Fruit fly (Drosophila melanogaster) S2 (cell line): ENCODE data around the gene CG34125.

Experiments
- CG8478 ChIP-seq: fragments of >200 bp; optimal IDR thresholded peaks from 2 replicates; lab custom pipeline; 2018
- CTCF ChIP-seq, 2 experiments: fragments of >200 bp; optimal IDR thresholded peaks; 2 replicates each; lab custom pipeline; 2018

CG34125 gene

DNA sequence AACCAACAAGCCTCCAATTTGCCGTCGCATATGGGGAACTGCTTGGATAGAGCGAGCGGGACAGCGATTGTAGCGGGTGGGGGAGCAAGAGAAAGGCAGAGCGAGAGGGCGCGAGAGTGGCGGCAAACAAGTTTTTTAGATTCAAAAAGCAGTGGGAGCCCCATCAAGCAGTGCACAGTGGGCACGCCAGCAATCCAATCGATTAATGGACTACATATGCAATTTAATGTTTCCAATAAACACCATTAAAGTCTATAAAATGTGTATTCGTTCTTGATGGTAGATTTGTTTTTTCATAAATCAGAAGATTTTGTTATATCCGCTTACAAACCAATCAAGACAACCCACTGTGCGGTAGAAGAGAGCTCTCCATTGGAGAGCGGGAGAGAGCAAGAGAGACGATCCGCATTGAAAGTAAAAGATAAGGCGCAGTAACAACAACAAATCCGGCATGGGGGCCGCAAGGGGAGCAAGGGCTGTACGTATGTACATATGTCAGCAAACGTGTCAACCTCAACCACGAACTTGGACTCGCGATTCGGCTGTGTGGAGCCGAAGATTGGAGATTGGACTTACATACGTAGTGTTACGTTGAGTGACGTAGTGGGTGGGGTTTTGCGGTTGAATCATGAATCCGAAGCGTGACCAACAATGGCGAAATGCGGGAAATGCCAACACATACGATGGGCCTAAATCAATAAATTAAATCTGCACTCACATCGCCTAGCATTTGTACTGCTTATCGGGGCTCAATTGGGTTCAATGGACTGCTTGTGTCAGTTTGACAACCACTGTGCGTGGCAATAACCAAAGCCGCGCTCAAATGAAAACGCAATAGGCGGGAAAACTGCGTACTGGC, 32.2 kb downstream of the CG34125 start:
- TF ChIP-seq CG8478 (no peak), CTCF (optimal IDR thresholded peaks at IDR 0.05; lab: Kevin White, UChicago) (peak; percentile 40 to 43)

DNA sequence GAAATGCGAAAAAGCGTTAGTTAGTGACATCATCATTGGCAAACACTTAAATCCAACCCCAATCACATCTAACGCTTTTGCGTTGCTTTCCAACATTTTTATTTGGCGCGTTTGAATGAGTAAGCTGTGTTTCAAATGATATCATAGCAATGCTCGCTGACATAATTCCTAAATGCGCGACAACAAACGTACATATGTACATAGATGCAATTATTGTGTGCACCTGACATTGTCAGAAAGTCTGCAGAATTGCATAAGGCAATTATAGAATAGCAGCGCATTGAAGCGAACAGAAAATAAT, 32.7 kb downstream of the CG34125 start:
- TF ChIP-seq CTCF (optimal IDR thresholded peaks at IDR 0.05; lab: Kevin White, UChicago) (no peak), CG8478 (no peak)

DNA sequence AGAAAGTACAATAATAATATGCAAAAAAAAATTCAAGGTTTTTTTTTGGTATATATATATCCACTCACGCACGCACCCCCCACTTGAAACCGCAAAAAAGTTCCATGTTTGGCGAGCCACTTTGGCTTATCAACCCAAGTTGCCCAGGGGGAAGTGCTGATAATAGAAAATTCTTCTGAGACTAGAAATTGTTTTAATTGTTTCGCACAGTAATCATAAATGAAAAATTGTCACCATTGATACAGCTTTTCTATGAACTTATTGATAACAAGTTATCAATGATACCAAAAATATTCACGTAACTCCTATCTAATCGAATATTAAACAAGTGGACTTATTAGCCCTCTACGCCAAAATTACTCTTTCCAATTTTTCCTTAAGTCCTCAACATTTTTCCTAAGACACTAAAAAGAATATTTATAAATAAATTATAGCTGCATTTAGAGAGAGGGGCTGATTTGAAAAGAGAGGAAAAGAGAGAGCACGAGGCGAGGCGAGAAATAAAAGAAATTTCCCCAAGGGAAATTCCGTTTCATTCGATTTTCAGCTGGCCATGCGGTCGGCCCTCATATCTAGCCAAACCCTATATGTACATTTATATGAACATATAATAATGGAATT, 33.2 kb downstream of the CG34125 start:
- TF ChIP-seq CG8478 (no peak), CTCF (optimal IDR thresholded peaks at IDR 0.05; lab: Kevin White, UChicago) (no peak)

DNA sequence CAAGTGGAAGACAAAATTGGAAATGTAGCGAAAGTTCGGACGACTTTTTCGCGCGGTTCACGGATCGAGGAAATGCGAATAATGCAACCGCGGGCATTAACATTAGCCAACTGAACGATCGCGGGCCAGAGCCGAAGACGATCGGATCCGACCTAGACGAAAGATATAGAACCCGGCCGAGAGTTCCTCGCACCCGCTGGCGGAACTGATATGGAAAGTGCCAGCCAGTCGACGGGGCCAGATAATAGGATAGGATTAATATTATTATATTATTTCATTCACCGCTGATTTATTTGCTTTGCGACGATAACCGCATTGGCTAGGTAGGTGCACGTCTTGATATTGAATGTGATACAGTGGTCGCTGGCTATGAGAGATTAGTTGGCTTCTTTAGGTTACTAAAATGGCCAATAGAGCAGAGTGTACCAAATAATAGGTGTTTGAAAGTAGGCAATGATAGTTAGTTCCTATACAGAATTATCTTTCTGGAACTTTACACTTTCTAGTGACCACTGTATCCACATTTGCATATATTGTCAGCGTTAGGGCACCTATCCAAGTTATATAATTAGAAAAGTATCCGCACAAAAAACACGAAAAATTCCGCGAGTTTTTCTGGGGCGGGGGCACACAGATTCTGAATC, 34.0 kb downstream of the CG34125 start:
- TF ChIP-seq CG8478 (no peak), CTCF (optimal IDR thresholded peaks at IDR 0.05; lab: Kevin White, UChicago) (no peak)

DNA sequence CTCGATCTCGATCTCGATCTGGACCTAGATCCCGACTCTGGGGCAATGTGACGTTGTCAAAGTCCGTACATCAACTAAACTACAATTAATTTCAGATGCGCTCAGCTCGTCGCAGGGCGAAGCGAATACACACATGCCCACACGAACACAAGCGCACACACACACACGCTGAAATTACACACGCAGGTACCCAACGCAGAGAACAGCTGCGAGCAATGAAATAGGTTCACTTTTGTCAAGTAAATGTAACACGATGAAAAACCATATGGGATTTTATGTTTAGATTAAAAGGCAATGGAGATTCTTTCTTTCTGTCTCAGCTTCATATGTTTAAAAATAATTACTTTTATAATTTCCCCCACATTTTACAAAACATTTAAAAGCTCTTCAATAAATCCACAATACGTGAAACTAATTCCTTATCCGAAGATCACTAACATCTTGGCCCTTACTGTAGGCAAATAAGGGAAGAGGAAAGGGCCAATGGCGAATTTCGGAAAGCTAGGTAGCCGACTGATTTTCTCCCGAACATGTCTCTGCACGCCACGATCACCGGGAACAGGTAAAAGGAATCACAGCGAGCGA, 34.9 kb downstream of the CG34125 start:
- no peak for TF ChIP-seq CTCF (optimal IDR thresholded peaks at IDR 0.05; lab: Kevin White, UChicago)
- TF ChIP-seq CG8478, result no peak

DNA sequence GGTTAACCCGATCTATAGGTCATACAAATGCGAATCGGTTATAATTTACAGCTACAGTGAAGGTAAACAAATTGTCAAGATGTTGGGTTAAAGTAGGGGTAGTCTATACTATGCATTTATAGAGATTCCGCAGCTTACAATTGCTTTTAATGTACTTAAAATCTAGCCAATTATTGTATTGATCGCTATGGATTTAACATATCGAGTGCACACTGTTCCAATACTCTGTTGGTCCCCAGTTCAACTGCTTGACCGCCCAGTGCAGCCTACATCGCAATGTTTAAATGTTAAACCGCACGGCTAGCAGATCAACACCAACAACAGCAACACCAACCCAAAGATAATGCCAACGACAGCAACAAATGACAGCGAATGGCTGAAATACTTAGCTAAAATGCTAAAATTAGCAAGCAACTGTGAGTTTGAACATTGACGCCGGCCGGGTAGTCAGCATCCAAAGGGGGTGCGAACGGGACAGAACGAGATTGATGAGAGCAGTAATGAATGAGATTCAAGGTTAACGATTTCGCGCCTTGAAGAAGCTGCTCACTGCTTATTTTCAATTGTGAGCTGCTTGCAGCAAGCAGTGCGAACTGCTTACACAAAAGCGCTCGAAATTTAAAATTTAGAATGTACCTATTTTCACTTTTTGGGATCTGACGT, 35.6 kb downstream of the CG34125 start:
- peak; percentile 31 to 47 for TF ChIP-seq CTCF (optimal IDR thresholded peaks at IDR 0.05; lab: Kevin White, UChicago)
- TF ChIP-seq CG8478, result no peak

DNA sequence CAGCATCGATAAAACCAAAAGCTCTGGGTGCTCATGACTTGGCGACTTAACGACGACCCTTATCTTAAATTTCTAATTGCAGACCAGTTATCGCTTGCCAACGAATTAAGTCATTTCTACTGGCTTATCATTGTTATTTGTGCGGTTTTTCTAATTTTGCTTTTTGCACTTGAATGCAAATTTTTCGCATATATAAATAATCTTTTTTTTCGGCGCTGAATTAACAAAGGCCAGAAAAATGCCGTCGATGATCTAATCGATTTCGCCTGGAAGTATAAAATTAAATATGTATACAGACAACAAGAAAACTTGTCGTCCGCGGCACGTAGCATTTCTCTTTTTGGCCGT, 36.1 kb downstream of the CG34125 start:
- TF ChIP-seq CTCF (optimal IDR thresholded peaks at IDR 0.05; lab: Kevin White, UChicago) (no peak), CG8478 (no peak)

DNA sequence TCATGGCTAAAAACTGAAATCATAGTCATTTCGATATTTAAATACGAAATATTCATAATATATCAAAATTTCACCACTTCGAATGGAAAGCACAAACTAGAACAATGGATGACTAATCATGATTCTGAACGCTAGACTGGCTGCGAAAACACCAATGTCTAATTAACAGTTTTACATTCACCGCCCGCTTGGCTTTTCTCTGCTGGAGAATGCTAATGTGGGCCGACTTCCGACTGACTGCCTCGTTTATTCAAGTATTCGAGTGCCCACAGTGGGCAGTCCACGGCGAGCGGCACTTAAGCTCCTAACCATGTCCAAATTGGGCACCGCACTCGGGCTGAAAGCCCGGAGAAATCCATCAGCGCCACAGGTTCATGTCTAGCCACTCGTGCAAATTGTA, 36.6 kb downstream of the CG34125 start:
- TF ChIP-seq CTCF (optimal IDR thresholded peaks at IDR 0.05; lab: Kevin White, UChicago) (no peak), CG8478 (no peak)

DNA sequence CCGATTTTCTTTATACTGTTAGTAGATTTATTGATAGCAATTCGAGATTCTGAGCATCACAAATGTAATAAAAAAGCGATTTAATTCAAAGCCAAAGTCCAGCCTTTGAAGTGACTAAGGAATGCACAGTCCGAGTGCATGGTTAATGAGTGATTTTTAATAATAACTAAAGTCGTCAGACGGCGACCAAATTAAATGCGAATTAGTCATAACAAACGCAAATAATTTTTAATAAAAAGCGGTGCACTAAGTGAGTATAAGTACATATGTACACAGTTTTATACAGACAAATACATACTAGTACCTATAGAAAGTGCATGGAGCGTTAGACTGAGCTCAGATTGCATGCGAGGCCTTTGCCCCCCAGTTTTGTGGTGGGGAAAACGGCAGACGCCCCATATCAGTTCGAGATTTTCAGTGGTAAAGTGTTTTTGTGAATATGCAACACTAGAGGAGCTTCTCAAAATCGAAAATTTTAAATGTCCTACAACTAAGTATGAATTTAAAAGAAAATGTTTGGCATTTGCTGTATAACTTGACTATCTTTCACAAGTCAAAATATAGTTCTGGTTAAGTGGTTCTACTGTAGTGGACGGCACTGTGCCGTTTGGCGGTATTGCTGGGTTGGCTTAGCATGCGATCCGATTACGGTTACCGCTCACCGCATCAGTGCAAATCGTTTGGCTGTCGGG, 37.4 kb downstream of the CG34125 start:
- TF ChIP-seq CTCF (optimal IDR thresholded peaks at IDR 0.05; lab: Kevin White, UChicago) (no peak), CG8478 (no peak)

DNA sequence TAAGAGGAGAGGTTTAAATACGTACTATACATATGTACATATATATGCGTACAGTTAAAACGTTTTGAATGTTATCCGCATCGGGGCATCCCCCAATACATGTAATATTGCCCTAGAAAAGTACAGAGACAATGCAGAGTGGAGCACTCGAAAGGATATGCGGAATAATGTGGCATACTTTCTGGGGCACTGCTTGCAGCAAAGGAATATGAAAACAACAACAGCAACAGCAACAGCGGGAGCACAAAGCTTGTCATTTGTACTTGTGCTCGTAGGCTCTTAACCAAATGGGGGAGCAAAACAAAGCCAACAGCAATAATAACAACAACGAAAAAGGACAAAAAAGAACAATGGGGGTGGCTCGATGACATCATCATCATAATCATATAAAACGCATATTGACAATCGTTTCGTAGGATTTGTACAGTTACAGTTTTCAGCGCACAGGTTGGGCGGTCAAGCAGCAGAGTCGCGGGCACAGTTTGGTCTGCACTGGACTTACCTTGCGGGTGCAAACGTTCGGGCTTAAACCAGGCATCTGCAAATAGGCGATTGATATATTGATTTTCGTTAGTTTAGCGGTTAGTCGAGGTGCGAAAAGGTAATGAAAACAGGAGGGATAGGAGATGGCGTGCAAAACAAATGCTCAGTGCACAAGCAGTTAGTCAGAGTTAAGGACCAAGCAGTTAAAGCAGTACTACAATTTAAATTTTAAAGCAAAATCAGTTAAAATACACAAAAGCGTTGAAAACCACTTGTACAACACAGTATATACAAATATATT, 38.4 kb downstream of the CG34125 start:
- no peak for TF ChIP-seq CG8478
- peak in 1 of 2 experiments; percentile 56 for TF ChIP-seq CTCF (optimal IDR thresholded peaks at IDR 0.05; lab: Kevin White, UChicago)

DNA sequence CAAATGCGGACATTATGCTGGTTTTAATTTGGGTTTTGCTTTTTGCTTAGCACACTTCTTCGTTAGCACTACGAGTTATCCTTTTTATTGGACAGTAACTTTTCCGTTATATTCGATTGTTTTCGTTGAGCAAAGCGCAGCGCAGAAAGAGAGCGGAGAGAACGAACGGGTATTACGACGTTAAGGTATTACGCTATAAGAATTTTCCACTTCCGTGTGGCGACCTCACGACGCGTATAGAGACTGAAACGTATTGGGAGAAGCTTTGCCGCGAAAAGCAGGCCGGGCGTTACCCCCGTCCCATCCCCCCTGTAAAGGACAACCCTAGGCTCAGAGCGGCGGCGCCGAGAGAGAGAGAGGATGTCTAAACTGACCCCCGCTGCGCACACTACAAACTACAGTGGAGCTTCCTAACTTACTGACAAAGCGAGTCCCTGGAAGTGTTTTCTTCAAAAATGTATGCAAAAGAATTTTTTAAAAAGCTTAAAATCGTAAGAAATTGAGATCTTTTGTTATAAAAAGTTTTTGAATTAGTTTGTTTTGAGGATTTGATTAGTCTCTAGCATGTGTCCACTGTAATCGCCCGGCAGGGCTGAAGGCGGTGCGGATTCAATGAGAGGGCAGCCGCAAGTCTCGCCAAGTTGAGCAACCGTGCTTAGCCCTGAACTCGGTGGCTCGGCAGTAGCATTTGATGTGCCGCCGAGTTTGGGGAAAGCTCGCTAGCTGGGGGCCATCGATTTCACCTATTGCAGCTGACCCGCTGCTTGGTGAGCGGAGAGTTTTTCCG, 39.4 kb downstream of the CG34125 start:
- TF ChIP-seq CTCF (optimal IDR thresholded peaks at IDR 0.05; lab: Kevin White, UChicago) (no peak), CG8478 (no peak)

DNA sequence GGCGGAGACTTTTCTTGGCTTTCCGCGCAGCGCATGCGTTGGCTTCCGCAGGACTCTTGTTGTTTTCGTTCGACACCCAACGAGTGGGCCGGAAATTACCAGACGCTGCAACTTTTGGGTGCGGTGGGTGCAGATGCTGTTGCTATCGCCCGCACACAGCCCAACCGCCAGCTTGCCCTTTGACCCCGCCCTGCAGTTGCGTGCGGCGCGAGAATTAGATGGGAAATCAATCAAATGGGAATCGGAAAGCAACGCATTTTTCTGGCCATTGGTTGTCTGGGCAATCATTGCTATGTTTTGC, 39.9 kb downstream of the CG34125 start:
- TF ChIP-seq CTCF (optimal IDR thresholded peaks at IDR 0.05; lab: Kevin White, UChicago), result no peak
- no peak for TF ChIP-seq CG8478

DNA sequence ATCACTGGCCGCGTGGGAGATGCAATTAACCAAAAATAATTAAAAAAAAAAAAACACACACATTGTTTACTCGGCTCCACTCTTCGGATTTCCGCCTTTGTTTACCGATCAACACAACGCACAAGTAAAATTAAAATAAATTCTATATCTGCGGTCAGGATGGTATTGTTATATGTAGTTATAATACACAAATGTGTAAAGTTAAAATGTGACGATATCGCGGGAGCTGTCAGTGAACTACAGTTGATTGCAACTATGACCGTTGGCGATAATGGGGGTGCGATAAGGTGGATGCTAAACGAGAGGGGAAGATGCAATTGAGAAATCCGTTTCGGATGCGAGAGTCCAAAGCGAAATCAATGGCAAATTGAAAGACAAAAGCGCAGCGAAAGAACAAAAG, 40.9 kb downstream of the CG34125 start:
- no peak for TF ChIP-seq CG8478
- TF ChIP-seq CTCF (optimal IDR thresholded peaks at IDR 0.05; lab: Kevin White, UChicago), result no peak

DNA sequence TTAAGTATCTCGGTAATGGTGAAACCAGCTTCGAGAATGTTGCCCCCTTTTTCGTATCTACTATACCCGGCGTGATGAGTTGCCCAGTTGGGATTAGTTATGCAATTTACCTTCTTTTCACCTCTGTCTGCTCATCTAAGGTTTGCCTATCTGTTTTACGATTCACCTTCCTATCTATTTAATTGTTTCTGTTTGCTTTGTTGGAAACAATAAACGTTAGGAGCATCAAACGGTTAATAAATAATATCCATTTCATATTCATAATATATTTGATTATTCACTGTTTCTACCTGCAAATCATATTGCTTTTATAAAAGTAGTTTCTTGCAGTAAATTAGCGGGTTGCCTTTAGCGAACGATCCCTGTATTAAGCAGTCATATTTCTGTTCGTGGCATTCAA, 41.8 kb downstream of the CG34125 start:
- TF ChIP-seq CTCF (optimal IDR thresholded peaks at IDR 0.05; lab: Kevin White, UChicago), result no peak
- TF ChIP-seq CG8478, result no peak
